Worm (Caenorhabditis elegans): ENCODE results near the gene ZK632.2.

DNA sequence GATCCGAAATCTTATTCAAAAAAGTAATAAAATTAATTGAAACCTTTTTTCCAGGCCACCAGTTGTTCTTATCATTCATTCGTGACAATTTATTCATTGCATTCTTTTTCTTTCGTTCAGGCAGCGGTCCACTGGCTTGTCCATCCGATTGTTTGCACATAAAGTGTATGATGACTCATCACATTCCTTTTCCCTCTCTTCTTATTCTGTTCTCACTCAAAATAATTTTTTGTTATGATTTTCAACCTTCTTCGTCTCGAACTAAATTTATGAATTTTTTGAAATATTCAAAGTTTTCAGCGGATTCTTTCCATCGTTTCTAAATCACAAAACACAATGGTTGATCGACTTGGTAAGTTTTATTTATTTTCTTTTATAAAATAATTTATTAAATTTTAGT, 31.6 kb downstream of the ZK632.2 start, which contains the start of gene ZK632.12:
- TF ChIP-seq ama-1 (optimal IDR thresholded peaks at IDR 0.05) (no peak), unc-62 (GFP tag; optimal IDR thresholded peaks at IDR 0.05 in 1 of 2) (no peak), unc-62 (tag; optimal IDR thresholded peaks at IDR 0.05) (no peak)

All from whole organism, L4 larva.